Fruit fly (Drosophila melanogaster) whole organism, embryonic: ENCODE measurements around the gene Pgant7.

Source experiments
- Antp ChIP-seq: fragments of 200-800 bp; sonication (Bioruptor generic); optimal IDR thresholded peaks from 3 replicates; lab custom pipeline; 2016; ENCODE audit warnings: missing biosample characterization, missing genetic modification characterization
- Blimp-1 ChIP-seq: fragments of 200-800 bp; sonication (Bioruptor generic); optimal IDR thresholded peaks from 3 replicates; lab custom pipeline; 2018; ENCODE audit warnings: missing biosample characterization, missing genetic modification characterization, mild to moderate bottlenecking, moderate library complexity, missing genetic modification reagents
- CG10366 ChIP-seq: fragments of 200-800 bp; sonication (Bioruptor generic); IDR thresholded peaks from 2 replicates; pipeline ENCODE4 v1.3.6; 2022; ENCODE audit warnings: missing biosample characterization, missing genetic modification characterization
- CG10979 ChIP-seq: fragments of 200-800 bp; sonication (Bioruptor generic); optimal IDR thresholded peaks from 2 replicates; lab custom pipeline; 2018; ENCODE audit warnings: missing biosample characterization, mild to moderate bottlenecking, missing genetic modification characterization, moderate library complexity
- CG11398 ChIP-seq: fragments of 200-800 bp; sonication (Bioruptor generic); optimal IDR thresholded peaks from 2 replicates; lab custom pipeline; 2016; ENCODE audit warnings: missing biosample characterization, missing genetic modification characterization
- CG11504 ChIP-seq: fragments of 200-800 bp; sonication (Bioruptor generic); optimal IDR thresholded peaks from 3 replicates; lab custom pipeline; 2019; ENCODE audit warnings: missing biosample characterization, mild to moderate bottlenecking, missing genetic modification characterization, moderate library complexity
- CG12391 ChIP-seq: fragments of 200-800 bp; sonication (Bioruptor generic); optimal IDR thresholded peaks from 3 replicates; lab custom pipeline; 2018; ENCODE audit warnings: missing biosample characterization, mild to moderate bottlenecking, missing genetic modification characterization, moderate library complexity
- CG14710 ChIP-seq: fragments of 200-800 bp; sonication (Bioruptor generic); optimal IDR thresholded peaks from 3 replicates; lab custom pipeline; 2019; ENCODE audit warnings: missing biosample characterization, mild to moderate bottlenecking, missing genetic modification characterization, moderate library complexity
- CG15514 ChIP-seq: fragments of 200-800 bp; sonication (Bioruptor generic); optimal IDR thresholded peaks from 3 replicates; lab custom pipeline; 2017; ENCODE audit warnings: missing biosample characterization, missing genetic modification characterization, mild to moderate bottlenecking, moderate library complexity, missing genetic modification reagents
- CG15696 ChIP-seq: fragments of 200-800 bp; sonication (Bioruptor generic); optimal IDR thresholded peaks from 2 replicates; lab custom pipeline; 2019; ENCODE audit warnings: missing biosample characterization, mild to moderate bottlenecking, missing genetic modification characterization, moderate library complexity
- CG17328 ChIP-seq: fragments of 200-800 bp; sonication (Bioruptor generic); IDR thresholded peaks from 2 replicates; pipeline ENCODE4 v1.3.6; 2022; ENCODE audit warnings: missing biosample characterization, missing genetic modification characterization
- CG18764 ChIP-seq: fragments of 200-800 bp; sonication (Bioruptor generic); optimal IDR thresholded peaks from 3 replicates; lab custom pipeline; 2016; ENCODE audit warnings: missing biosample characterization, missing genetic modification characterization
- CG2678 ChIP-seq: fragments of 200-800 bp; sonication (Bioruptor generic); optimal IDR thresholded peaks from 3 replicates; lab custom pipeline; 2019; ENCODE audit warnings: missing biosample characterization, mild to moderate bottlenecking, missing genetic modification characterization, moderate library complexity
- CG3281 ChIP-seq: fragments of 200-800 bp; sonication (Bioruptor generic); optimal IDR thresholded peaks from 3 replicates; lab custom pipeline; 2017; ENCODE audit warnings: missing biosample characterization, mild to moderate bottlenecking, missing genetic modification characterization
- CG34224 ChIP-seq: fragments of 200-800 bp; sonication (Bioruptor generic); IDR thresholded peaks from 3 replicates; pipeline ENCODE4 v1.3.6; 2022; ENCODE audit warnings: missing biosample characterization, missing genetic modification characterization; ENCODE audit not compliant: partially characterized antibody
- CG34376 ChIP-seq: fragments of 200-800 bp; sonication (Bioruptor generic); optimal IDR thresholded peaks from 2 replicates; lab custom pipeline; 2018; ENCODE audit warnings: missing biosample characterization, mild to moderate bottlenecking, missing genetic modification characterization
- CG3726 ChIP-seq: fragments of 200-800 bp; sonication (Bioruptor generic); IDR thresholded peaks from 3 replicates; pipeline ENCODE4, ENCODE4 v1.3.6; 2022; ENCODE audit warnings: missing biosample characterization, missing genetic modification characterization
- CG4404 ChIP-seq: fragments of 200-800 bp; sonication (Bioruptor generic); IDR thresholded peaks from 2 replicates; pipeline ENCODE4 v1.3.6; 2022; ENCODE audit warnings: missing biosample characterization, missing genetic modification characterization
- CG7963 ChIP-seq: fragments of 200-800 bp; sonication (Bioruptor generic); IDR thresholded peaks from 3 replicates; pipeline ENCODE4 v1.3.6; 2022; ENCODE audit warnings: missing biosample characterization, missing genetic modification characterization; ENCODE audit not compliant: partially characterized antibody
- CG8359 ChIP-seq: fragments of 200-800 bp; sonication (Bioruptor generic); optimal IDR thresholded peaks from 2 replicates; lab custom pipeline; 2017; ENCODE audit warnings: missing biosample characterization, mild to moderate bottlenecking, missing genetic modification characterization, borderline replicate concordance
- CG9932 ChIP-seq: fragments of 200-800 bp; sonication (Bioruptor generic); IDR thresholded peaks from 2 replicates; pipeline ENCODE4 v1.3.6; 2022; ENCODE audit warnings: missing biosample characterization, missing genetic modification characterization
- D ChIP-seq, 2 experiments: fragments of 200-800 bp in 1 of 2; fragments of >200 bp in 1 of 2; sonication (Bioruptor generic) in 1 of 2; optimal IDR thresholded peaks; 2 replicates in 1 of 2; 3 replicates in 1 of 2; lab custom pipeline; 2017; ENCODE audit warnings: mild to moderate bottlenecking in 1 of 2, missing biosample characterization in 1 of 2, missing genetic modification characterization in 1 of 2, missing genetic modification reagents in 1 of 2
- D19A ChIP-seq: fragments of 200-800 bp; optimal IDR thresholded peaks from 3 replicates; lab custom pipeline; 2019; ENCODE audit warnings: missing biosample characterization, mild to moderate bottlenecking, missing genetic modification characterization, moderate library complexity
- Dek ChIP-seq: fragments of 200-800 bp; sonication (Bioruptor generic); optimal IDR thresholded peaks from 3 replicates; lab custom pipeline; 2019; ENCODE audit warnings: missing biosample characterization, mild to moderate bottlenecking, missing genetic modification characterization, moderate library complexity
- Drgx ChIP-seq: fragments of 200-800 bp; sonication (Bioruptor generic); IDR thresholded peaks from 2 replicates; pipeline ENCODE4 v1.3.6; 2022; ENCODE audit warnings: missing biosample characterization, missing genetic modification characterization
- HmgZ ChIP-seq: fragments of 200-800 bp; sonication (Bioruptor generic); optimal IDR thresholded peaks from 2 replicates; lab custom pipeline; 2018; ENCODE audit warnings: missing biosample characterization, mild to moderate bottlenecking, missing genetic modification characterization
- Hmr ChIP-seq: fragments of 200-800 bp; sonication (Bioruptor generic); optimal IDR thresholded peaks from 3 replicates; lab custom pipeline; 2017; ENCODE audit warnings: mild to moderate bottlenecking, missing biosample characterization, missing genetic modification reagents, missing genetic modification characterization
- Poxn ChIP-seq: fragments of 200-800 bp; sonication (Bioruptor generic); IDR thresholded peaks from 2 replicates; pipeline ENCODE4 v1.3.6; 2022; ENCODE audit warnings: missing biosample characterization, missing genetic modification characterization
- Ravus ChIP-seq: fragments of 200-800 bp; sonication (Bioruptor generic); IDR thresholded peaks from 2 replicates; pipeline ENCODE4 v1.3.6; 2022; ENCODE audit warnings: missing biosample characterization, missing genetic modification characterization
- bsh ChIP-seq, 2 experiments: fragments of 200-800 bp; sonication (Bioruptor generic); optimal IDR thresholded peaks; 2 replicates each; lab custom pipeline; 2017 to 2018; ENCODE audit warnings: mild to moderate bottlenecking in 2 of 2, missing biosample characterization in 2 of 2, missing genetic modification characterization in 2 of 2, moderate library complexity in 1 of 2
- chif ChIP-seq, 2 experiments: fragments of 200-800 bp; sonication (Bioruptor generic); optimal IDR thresholded peaks; 3 replicates each; lab custom pipeline; 2016; ENCODE audit warnings: missing biosample characterization in 2 of 2, missing genetic modification characterization in 2 of 2
- dmrt11E ChIP-seq: fragments of 200-800 bp; sonication (Bioruptor generic); optimal IDR thresholded peaks from 3 replicates; lab custom pipeline; 2018; ENCODE audit warnings: missing biosample characterization, mild to moderate bottlenecking, missing genetic modification characterization, moderate library complexity
- exex ChIP-seq: fragments of 200-800 bp; sonication (Bioruptor generic); optimal IDR thresholded peaks from 4 replicates; lab custom pipeline; 2018; ENCODE audit warnings: missing biosample characterization, mild to moderate bottlenecking, missing genetic modification characterization, moderate library complexity
- fd102C ChIP-seq: fragments of 200-800 bp; sonication (Bioruptor generic); optimal IDR thresholded peaks from 2 replicates; lab custom pipeline; 2018; ENCODE audit warnings: missing biosample characterization, mild to moderate bottlenecking, missing genetic modification characterization, moderate library complexity
- fru ChIP-seq: fragments of >200 bp; optimal IDR thresholded peaks from 2 replicates; lab custom pipeline; 2017
- gce ChIP-seq: fragments of 200-800 bp; sonication (Bioruptor generic); IDR thresholded peaks from 3 replicates; pipeline ENCODE4 v1.3.6; 2022; ENCODE audit warnings: missing biosample characterization, missing genetic modification characterization
- gem ChIP-seq: fragments of 200-800 bp; sonication (Bioruptor generic); optimal IDR thresholded peaks from 2 replicates; lab custom pipeline; 2019; ENCODE audit warnings: missing biosample characterization, mild to moderate bottlenecking, missing genetic modification characterization, moderate library complexity
- gsb-n ChIP-seq: fragments of 200-800 bp; sonication (Bioruptor generic); optimal IDR thresholded peaks from 3 replicates; lab custom pipeline; 2018; ENCODE audit warnings: missing biosample characterization, mild to moderate bottlenecking, missing genetic modification characterization
- lola ChIP-seq, 3 experiments: fragments of >200 bp in 2 of 3; fragments of 200-800 bp in 1 of 3; sonication (Bioruptor generic) in 1 of 3; optimal IDR thresholded peaks; 2 replicates each; lab custom pipeline; 2017 to 2019; ENCODE audit warnings: missing biosample characterization in 3 of 3, missing genetic modification characterization in 3 of 3, mild to moderate bottlenecking in 1 of 3, moderate library complexity in 1 of 3
- nerfin-1 ChIP-seq: fragments of 200-800 bp; sonication (Bioruptor generic); optimal IDR thresholded peaks from 3 replicates; lab custom pipeline; 2019; ENCODE audit warnings: missing biosample characterization, mild to moderate bottlenecking, missing genetic modification characterization, moderate library complexity
- pb ChIP-seq: fragments of 200-800 bp; sonication (Bioruptor generic); optimal IDR thresholded peaks from 3 replicates; lab custom pipeline; 2016; ENCODE audit warnings: missing biosample characterization, missing genetic modification characterization
- pnt ChIP-seq: fragments of 200-800 bp; sonication (Bioruptor generic); optimal IDR thresholded peaks from 3 replicates; lab custom pipeline; 2016; ENCODE audit warnings: missing biosample characterization, missing genetic modification characterization
- pros ChIP-seq: fragments of 200-800 bp; sonication (Bioruptor generic); optimal IDR thresholded peaks from 3 replicates; lab custom pipeline; 2019; ENCODE audit warnings: missing biosample characterization, mild to moderate bottlenecking, missing genetic modification characterization, moderate library complexity
- rib ChIP-seq: fragments of 200-800 bp; sonication (Bioruptor generic); IDR thresholded peaks from 2 replicates; pipeline ENCODE4 v1.3.6; 2022; ENCODE audit warnings: missing biosample characterization, missing genetic modification characterization
- ro ChIP-seq: fragments of 200-800 bp; sonication (Bioruptor generic); IDR thresholded peaks from 2 replicates; pipeline ENCODE4 v1.3.6; 2022; ENCODE audit warnings: missing biosample characterization, missing genetic modification characterization
- so ChIP-seq: fragments of 200-800 bp; sonication (Bioruptor generic); IDR thresholded peaks from 3 replicates; pipeline ENCODE4 v1.3.6; 2022; ENCODE audit warnings: missing biosample characterization, missing genetic modification characterization
- tio ChIP-seq: fragments of 200-800 bp; sonication (Bioruptor generic); optimal IDR thresholded peaks from 2 replicates; lab custom pipeline; 2017; ENCODE audit warnings: missing biosample characterization, missing genetic modification characterization, inconsistent platforms
- trem ChIP-seq: fragments of 200-800 bp; optimal IDR thresholded peaks from 3 replicates; lab custom pipeline; 2019; ENCODE audit warnings: missing biosample characterization, mild to moderate bottlenecking, missing genetic modification characterization, moderate library complexity
- zf30C ChIP-seq: fragments of 200-800 bp; sonication (Bioruptor generic); optimal IDR thresholded peaks from 3 replicates; lab custom pipeline; 2018; ENCODE audit warnings: missing biosample characterization, mild to moderate bottlenecking, missing genetic modification characterization

Pgant7 gene

DNA sequence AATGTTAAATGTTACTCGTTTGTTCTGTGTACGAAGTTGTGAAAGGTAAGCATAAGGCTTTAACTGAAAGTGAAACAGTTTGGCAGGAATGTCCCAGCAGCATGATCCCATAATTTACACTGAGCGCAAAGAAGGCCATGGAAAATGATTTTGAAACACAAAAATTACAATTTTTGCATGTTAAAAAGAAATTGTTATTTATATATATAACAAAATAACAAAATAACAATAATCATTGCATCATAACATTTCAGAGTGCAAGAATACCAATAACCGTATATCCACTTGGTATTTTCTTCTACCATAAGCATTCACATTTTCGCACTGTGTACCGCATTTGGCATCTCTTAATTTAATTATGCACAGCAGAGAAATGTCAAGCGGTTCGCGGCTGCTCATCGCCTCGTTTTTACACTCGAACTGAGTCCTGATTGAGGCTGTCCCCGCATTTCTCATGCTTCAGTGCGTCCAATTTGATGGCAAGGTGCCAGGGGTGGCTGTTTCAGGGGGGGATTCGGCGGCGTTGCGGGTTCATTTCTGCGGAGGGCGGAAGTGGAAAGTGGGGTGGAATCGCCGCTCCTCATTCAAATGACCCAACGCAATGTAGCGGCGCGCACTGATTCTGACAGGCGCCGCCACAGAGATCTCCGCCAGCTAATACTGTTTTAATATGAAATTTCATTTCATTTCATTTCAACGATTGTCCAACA is 22.8 kb upstream of the Pgant7 start, which contains the start of gene CG6481 (continued):
- no peak for TF ChIP-seq CG3281 (GFP tag; lab: Kevin White, UChicago)
- TF ChIP-seq gem (tag; lab: Kevin White, UChicago): peak; percentile 34
- no peak for TF ChIP-seq D (optimal IDR thresholded peaks at IDR 0.05; lab: Kevin White, UChicago)
- no peak for TF ChIP-seq D (GFP tag; optimal IDR thresholded peaks at IDR 0.05; lab: Kevin White, UChicago)
- TF ChIP-seq CG4404 (GFP tag; lab: Robert Waterston, UW): no peak
- TF ChIP-seq fd102C (GFP tag; lab: Kevin White, UChicago): no peak
- TF ChIP-seq HmgZ: no peak
- TF ChIP-seq CG14710 (tag; lab: Kevin White, UChicago): peak; percentile 12
- no peak for TF ChIP-seq ro (GFP tag; lab: Robert Waterston, UW)
- TF ChIP-seq CG15514 (GFP tag; lab: Kevin White, UChicago): no peak
- TF ChIP-seq tio (GFP tag; lab: Kevin White, UChicago): no peak
- TF ChIP-seq CG2678 (tag; lab: Kevin White, UChicago): no peak
- no peak for TF ChIP-seq Antp (GFP tag; lab: Kevin White, UChicago)
- no peak for TF ChIP-seq CG3726 (GFP tag; lab: Robert Waterston, UW)
- TF ChIP-seq Drgx (GFP tag; lab: Robert Waterston, UW): no peak
- TF ChIP-seq CG7963: no peak
- TF ChIP-seq chif (GFP tag; optimal IDR thresholded peaks at IDR 0.05; lab: Kevin White, UChicago): no peak
- TF ChIP-seq exex (tag; lab: Kevin White, UChicago): no peak
- no peak for TF ChIP-seq Ravus (GFP tag; lab: Robert Waterston, UW)
- TF ChIP-seq CG12391 (tag; lab: Kevin White, UChicago): no peak
- peak; percentile 61 for TF ChIP-seq nerfin-1 (tag; lab: Kevin White, UChicago)
- TF ChIP-seq gsb-n: peak; percentile 57
- TF ChIP-seq lola (GFP tag; optimal IDR thresholded peaks at IDR 0.05; lab: Kevin White, UChicago): peak in 1 of 3 experiments; percentile 19
- no peak for TF ChIP-seq Dek (tag; lab: Kevin White, UChicago)
- TF ChIP-seq CG11504 (tag; lab: Kevin White, UChicago): peak; percentile 19
- no peak for TF ChIP-seq gce (GFP tag; lab: Robert Waterston, UW)
- TF ChIP-seq pros (GFP tag; lab: Kevin White, UChicago): peak; percentile 66
- peak; percentile 32 for TF ChIP-seq zf30C
- TF ChIP-seq bsh (GFP tag; optimal IDR thresholded peaks at IDR 0.05; lab: Kevin White, UChicago): peak in 1 of 2 experiments; percentile 22
- no peak for TF ChIP-seq CG15696 (tag; lab: Kevin White, UChicago)
- TF ChIP-seq rib (GFP tag; lab: Robert Waterston, UW): no peak
- peak; percentile 32 for TF ChIP-seq CG10979
- peak; percentile 7 for TF ChIP-seq D19A (tag; lab: Kevin White, UChicago)
- TF ChIP-seq CG17328 (GFP tag; lab: Robert Waterston, UW): no peak
- TF ChIP-seq dmrt11E (tag; lab: Kevin White, UChicago): peak; percentile 34
- no peak for TF ChIP-seq fru
- TF ChIP-seq CG8359 (GFP tag; lab: Kevin White, UChicago): no peak
- peak; percentile 17 for TF ChIP-seq Blimp-1
- TF ChIP-seq so (GFP tag; lab: Robert Waterston, UW): no peak
- no peak for TF ChIP-seq CG9932
- no peak for TF ChIP-seq CG10366 (GFP tag; lab: Robert Waterston, UW)
- no peak for TF ChIP-seq pb
- no peak for TF ChIP-seq trem
- no peak for TF ChIP-seq Poxn (GFP tag; lab: Robert Waterston, UW)
- no peak for TF ChIP-seq pnt (GFP tag; lab: Kevin White, UChicago)
- no peak for TF ChIP-seq CG11398
- TF ChIP-seq CG34376: no peak
- no peak for TF ChIP-seq Hmr (GFP tag; lab: Kevin White, UChicago)
- no peak for TF ChIP-seq CG34224 (GFP tag; lab: Robert Waterston, UW)
- TF ChIP-seq CG18764 (GFP tag; lab: Kevin White, UChicago): no peak
